Worm (Caenorhabditis elegans) whole organism, young adult: ENCODE data around the gene F31F7.2.

Experiments used
- D2030.7 ChIP-seq: fragments of 200-800 bp; sonication (Bioruptor generic); IDR thresholded peaks from 2 replicates; pipeline ENCODE4 v1.3.6; 2022; ENCODE audit warnings: missing genetic modification reagents, missing genetic modification characterization, missing compliant biosample characterization
- F10E7.11 ChIP-seq: sonication (generic microtip); optimal IDR thresholded peaks from 2 replicates; lab custom pipeline; 2017; ENCODE audit warnings: mild to moderate bottlenecking, missing genetic modification characterization, moderate library complexity, missing compliant biosample characterization
- F49E8.2 ChIP-seq: sonication (generic microtip); optimal IDR thresholded peaks from 3 replicates; lab custom pipeline; 2017; ENCODE audit warnings: missing genetic modification characterization, mild to moderate bottlenecking, missing compliant biosample characterization, antibody characterized with exemption, moderate library complexity; ENCODE audit not compliant: insufficient read depth
- F55B11.4 ChIP-seq: sonication (generic microtip); optimal IDR thresholded peaks from 2 replicates; lab custom pipeline; 2016; ENCODE audit warnings: missing compliant biosample characterization, missing genetic modification characterization, borderline replicate concordance; ENCODE audit not compliant: insufficient read depth
- T07F8.4 ChIP-seq: sonication (generic microtip); optimal IDR thresholded peaks from 2 replicates; lab custom pipeline; 2016; ENCODE audit warnings: mild to moderate bottlenecking, missing genetic modification characterization, moderate library complexity, missing compliant biosample characterization
- Y67H2A.10 ChIP-seq: fragments of 200-800 bp; sonication (Bioruptor generic); conservative IDR thresholded peaks from 2 replicates; pipeline ENCODE4 v1.3.6; 2022; ENCODE audit warnings: missing genetic modification reagents, missing genetic modification characterization, missing compliant biosample characterization
- aptf-2 ChIP-seq: fragments of 200-800 bp; sonication (Bioruptor generic); conservative IDR thresholded peaks from 2 replicates; pipeline ENCODE4 v1.3.6; 2022; ENCODE audit warnings: missing genetic modification reagents, missing genetic modification characterization, missing compliant biosample characterization
- attf-3 ChIP-seq: fragments of 200-800 bp; sonication (Bioruptor generic); conservative IDR thresholded peaks from 2 replicates; pipeline ENCODE4 v1.3.6; 2022; ENCODE audit warnings: missing genetic modification reagents, missing genetic modification characterization, missing compliant biosample characterization
- cebp-2 ChIP-seq: fragments of 200-800 bp; sonication (Bioruptor generic); IDR thresholded peaks from 2 replicates; pipeline ENCODE4 v1.3.6; 2022; ENCODE audit warnings: missing genetic modification characterization, missing compliant biosample characterization
- ceh-100 ChIP-seq: fragments of 200-800 bp; sonication (Bioruptor generic); IDR thresholded peaks from 2 replicates; pipeline ENCODE4 v1.3.6; 2022; ENCODE audit warnings: missing genetic modification reagents, missing genetic modification characterization, missing compliant biosample characterization
- ceh-27 ChIP-seq: fragments of 200-800 bp; sonication (Bioruptor generic); optimal IDR thresholded peaks from 2 replicates; lab custom pipeline; 2018; ENCODE audit warnings: mild to moderate bottlenecking, missing genetic modification characterization, moderate library complexity, missing compliant biosample characterization
- chd-7 ChIP-seq: sonication (generic microtip); optimal IDR thresholded peaks from 2 replicates; lab custom pipeline; 2016; ENCODE audit warnings: mild to moderate bottlenecking, missing genetic modification characterization, moderate library complexity, missing compliant biosample characterization
- dox-1 ChIP-seq: fragments of 200-800 bp; sonication (Bioruptor generic); IDR thresholded peaks from 2 replicates; pipeline ENCODE4 v1.3.6; 2022; ENCODE audit warnings: missing genetic modification reagents, missing genetic modification characterization, missing compliant biosample characterization
- hlh-26 ChIP-seq: fragments of 200-800 bp; sonication (Bioruptor generic); conservative IDR thresholded peaks from 2 replicates; pipeline ENCODE4 v1.3.6; 2022; ENCODE audit warnings: missing genetic modification reagents, missing genetic modification characterization, missing compliant biosample characterization
- hmg-1.2 ChIP-seq: fragments of 200-800 bp; sonication (Bioruptor generic); IDR thresholded peaks from 2 replicates; pipeline ENCODE4 v1.3.6; 2022; ENCODE audit warnings: missing genetic modification reagents, missing genetic modification characterization, missing compliant biosample characterization
- let-607 ChIP-seq, 2 experiments: fragments of 200-800 bp in 1 of 2; sonication (Bioruptor generic) in 1 of 2; sonication (generic microtip) in 1 of 2; optimal IDR thresholded peaks; 2 replicates each; lab custom pipeline; 2016 to 2018; ENCODE audit warnings: mild to moderate bottlenecking in 2 of 2, missing compliant biosample characterization in 2 of 2, missing genetic modification characterization in 2 of 2, moderate library complexity in 2 of 2, missing genotype in 1 of 2
- lin-26 ChIP-seq: fragments of 200-800 bp; sonication (Bioruptor generic); IDR thresholded peaks from 2 replicates; pipeline ENCODE4 v1.3.6; 2022; ENCODE audit warnings: missing genetic modification reagents, missing genetic modification characterization, missing compliant biosample characterization
- lin-35 ChIP-seq, 3 experiments: fragments of 150-350 bp in 2 of 3; sonication (generic microtip) in 1 of 3; optimal IDR thresholded peaks; 2 replicates each; lab custom pipeline; 2014 to 2018; ENCODE audit warnings: missing biosample characterization in 3 of 3, missing genetic modification characterization in 3 of 3, missing genetic modification reagents in 3 of 3
- lir-1 ChIP-seq: fragments of 200-800 bp; sonication (Bioruptor generic); conservative IDR thresholded peaks from 2 replicates; pipeline ENCODE4 v1.3.6; 2022; ENCODE audit warnings: missing genetic modification reagents, missing genetic modification characterization, missing compliant biosample characterization
- lsl-1 ChIP-seq: fragments of 200-800 bp; sonication (Bioruptor generic); optimal IDR thresholded peaks from 2 replicates; lab custom pipeline; 2018; ENCODE audit warnings: mild to moderate bottlenecking, missing genetic modification characterization, moderate library complexity, missing compliant biosample characterization
- madf-10 ChIP-seq: sonication (generic microtip); optimal IDR thresholded peaks from 2 replicates; lab custom pipeline; 2016; ENCODE audit warnings: mild to moderate bottlenecking, missing genetic modification characterization, missing compliant biosample characterization
- nhr-80 ChIP-seq: sonication (generic microtip); optimal IDR thresholded peaks from 2 replicates; lab custom pipeline; 2016; ENCODE audit warnings: missing genetic modification characterization, missing compliant biosample characterization
- rcor-1 ChIP-seq: fragments of 200-800 bp; sonication (Bioruptor generic); IDR thresholded peaks from 2 replicates; pipeline ENCODE4 v1.3.6; 2022; ENCODE audit warnings: missing genetic modification reagents, missing genetic modification characterization, missing compliant biosample characterization
- sdz-38 ChIP-seq: sonication (generic microtip); optimal IDR thresholded peaks from 2 replicates; lab custom pipeline; 2016; ENCODE audit warnings: missing genotype, missing genetic modification characterization, missing compliant biosample characterization
- snpc-1.1 ChIP-seq: sonication (generic microtip); optimal IDR thresholded peaks from 2 replicates; lab custom pipeline; 2017; ENCODE audit warnings: missing genetic modification characterization, mild to moderate bottlenecking, missing compliant biosample characterization, antibody characterized with exemption, moderate library complexity, missing genotype, missing genetic modification reagents; ENCODE audit not compliant: insufficient read depth
- snpc-3.4 ChIP-seq: sonication (generic microtip); optimal IDR thresholded peaks from 2 replicates; lab custom pipeline; 2017; ENCODE audit warnings: missing genetic modification characterization, mild to moderate bottlenecking, missing compliant biosample characterization, antibody characterized with exemption, moderate library complexity, missing genotype, missing genetic modification reagents
- unc-62 ChIP-seq: fragments of 150-350 bp; optimal IDR thresholded peaks from 2 replicates; lab custom pipeline; 2014; ENCODE audit warnings: missing biosample characterization, missing genetic modification reagents, missing genetic modification characterization
- zim-3 ChIP-seq: sonication (generic microtip); optimal IDR thresholded peaks from 2 replicates; lab custom pipeline; 2017; ENCODE audit warnings: mild to moderate bottlenecking, missing genetic modification characterization, moderate library complexity, missing compliant biosample characterization
- ztf-28 ChIP-seq: fragments of 200-800 bp; sonication (Bioruptor generic); IDR thresholded peaks from 2 replicates; pipeline ENCODE4 v1.3.6; 2022; ENCODE audit warnings: missing genetic modification reagents, missing genetic modification characterization, missing compliant biosample characterization

Gene F31F7.2

ce11 chrV:6247397-6247796, 23.3 kb upstream of the F31F7.2 start (continued):
- TF ChIP-seq snpc-3.4 (tag; lab: Kevin White, UChicago), result no peak

ce11 chrV:6248714-6249113, 21.9 kb upstream of the F31F7.2 start:
- TF ChIP-seq hmg-1.2 (GFP tag; lab: Robert Waterston, UW) (no peak), zim-3 (tag; lab: Kevin White, UChicago) (no peak), F55B11.4 (no peak), ztf-28 (GFP tag; lab: Robert Waterston, UW) (0 out of 2 replicates have a peak, but pooled peaks have one; percentile 32), lir-1 (GFP tag; lab: Robert Waterston, UW) (no peak)

- no peak for TF ChIP-seq F49E8.2
- TF ChIP-seq lin-35 (GFP tag; optimal IDR thresholded peaks at IDR 0.05; lab: Kevin White, UChicago), result no peak
- TF ChIP-seq ceh-27 (GFP tag; lab: Kevin White, UChicago), result no peak
- TF ChIP-seq lsl-1, result no peak
- no peak for TF ChIP-seq chd-7 (tag; lab: Kevin White, UChicago)
- TF ChIP-seq unc-62 (GFP tag; lab: Kevin White, UChicago), result no peak
- no peak for TF ChIP-seq attf-3
- TF ChIP-seq, all 124 proteins: peak for 0
These were observed 21.5 kb upstream of the F31F7.2 start for ce11 chrV:6249135-6249534.

- TF ChIP-seq nhr-80 (tag; lab: Kevin White, UChicago) (peak; percentile 88), madf-10 (tag; lab: Kevin White, UChicago) (peak; percentile 24), rcor-1 (GFP tag; lab: Robert Waterston, UW) (no peak), lin-26 (GFP tag; lab: Robert Waterston, UW) (no peak), let-607 (tag; optimal IDR thresholded peaks at IDR 0.05; lab: Kevin White, UChicago) (peak in 1 of 2 experiments; percentile 54)
These were observed 19.6 kb upstream of the F31F7.2 start for ce11 chrV:6250959-6251598.

- no peak for TF ChIP-seq snpc-1.1 (tag; lab: Kevin White, UChicago)
- no peak for TF ChIP-seq D2030.7 (GFP tag; lab: Robert Waterston, UW)
- no peak for TF ChIP-seq F55B11.4
- no peak for TF ChIP-seq sdz-38
- no peak for TF ChIP-seq F49E8.2
- TF ChIP-seq aptf-2 (GFP tag; lab: Robert Waterston, UW), result no peak
- no peak for TF ChIP-seq ceh-100 (GFP tag; lab: Robert Waterston, UW)
- TF ChIP-seq Y67H2A.10 (GFP tag; lab: Robert Waterston, UW), result no peak
- no peak for TF ChIP-seq T07F8.4 (tag; lab: Kevin White, UChicago)
- no peak for TF ChIP-seq hlh-26
- TF ChIP-seq F10E7.11 (tag; lab: Kevin White, UChicago), result no peak
- TF ChIP-seq, all 124 proteins: peak for 0
These were observed 16.7 kb upstream of the F31F7.2 start for ce11 chrV:6253936-6254335.

ce11 chrV:6259139-6259538, 11.5 kb upstream of the F31F7.2 start, which contains the start of gene K08B12.1:
K08B12.1 (plus strand) TSS chrV:6259367.
- TF ChIP-seq cebp-2 (GFP tag; lab: Robert Waterston, UW) (0 out of 2 replicates have a peak, but pooled peaks have one; percentile 49), dox-1 (GFP tag; lab: Robert Waterston, UW) (no peak)
